Worm (Caenorhabditis elegans) whole organism, L2 larva: ENCODE measurements around the gene lido-2.

Experiments used
- C34F6.9 ChIP-seq: fragments of 150-350 bp; optimal IDR thresholded peaks from 2 replicates; lab custom pipeline; 2014; ENCODE audit warnings: missing biosample characterization, missing genetic modification characterization
- aly-2 ChIP-seq: fragments of 150-350 bp; optimal IDR thresholded peaks from 2 replicates; lab custom pipeline; 2014; ENCODE audit warnings: missing biosample characterization, missing genetic modification characterization
- ama-1 ChIP-seq: fragments of 150-350 bp; optimal IDR thresholded peaks from 2 replicates; lab custom pipeline; 2018; ENCODE audit warnings: inconsistent platforms
- blmp-1 ChIP-seq: sonication (generic microtip); optimal IDR thresholded peaks from 2 replicates; lab custom pipeline; 2017; ENCODE audit warnings: missing genetic modification characterization, mild to moderate bottlenecking, missing compliant biosample characterization, antibody characterized with exemption, moderate library complexity; ENCODE audit not compliant: insufficient read depth
- lin-11 ChIP-seq: fragments of 150-350 bp; sonication (generic microtip); optimal IDR thresholded peaks from 2 replicates; lab custom pipeline; 2014; ENCODE audit warnings: missing biosample characterization, missing genetic modification characterization, inconsistent platforms, mixed read lengths
- lin-39 ChIP-seq: fragments of 150-350 bp; optimal IDR thresholded peaks from 2 replicates; lab custom pipeline; 2014; ENCODE audit warnings: missing biosample characterization, missing genetic modification reagents, missing genetic modification characterization
- nhr-129 ChIP-seq: fragments of 150-350 bp; optimal IDR thresholded peaks from 2 replicates; lab custom pipeline; 2014; ENCODE audit warnings: missing biosample characterization, missing genetic modification characterization
- nhr-21 ChIP-seq: fragments of 150-350 bp; optimal IDR thresholded peaks from 2 replicates; lab custom pipeline; 2014; ENCODE audit warnings: missing biosample characterization, missing genetic modification characterization
- nhr-25 ChIP-seq: fragments of 150-350 bp; sonication (generic microtip); optimal IDR thresholded peaks from 3 replicates; lab custom pipeline; 2014; ENCODE audit warnings: missing biosample characterization, missing genetic modification characterization
- nhr-6 ChIP-seq: fragments of 150-350 bp; optimal IDR thresholded peaks from 2 replicates; lab custom pipeline; 2014; ENCODE audit warnings: missing biosample characterization, missing genetic modification characterization
- nhr-77 ChIP-seq: fragments of 150-350 bp; optimal IDR thresholded peaks from 2 replicates; lab custom pipeline; 2014; ENCODE audit warnings: missing biosample characterization, missing genetic modification characterization
- sem-4 ChIP-seq: fragments of 150-350 bp; optimal IDR thresholded peaks from 2 replicates; lab custom pipeline; 2014; ENCODE audit warnings: missing biosample characterization, missing genetic modification reagents, missing genetic modification characterization
- sma-3 ChIP-seq: sonication (generic microtip); optimal IDR thresholded peaks from 2 replicates; lab custom pipeline; 2016; ENCODE audit warnings: missing genetic modification reagents, missing genetic modification characterization, missing compliant biosample characterization
- sma-9 ChIP-seq, 2 experiments: fragments of 150-350 bp in 1 of 2; sonication (generic microtip) in 1 of 2; optimal IDR thresholded peaks; 2 replicates each; lab custom pipeline; 2014 to 2016; ENCODE audit warnings: missing genetic modification characterization in 2 of 2, mild to moderate bottlenecking in 1 of 2, missing biosample characterization in 1 of 2, missing compliant biosample characterization in 1 of 2, missing genetic modification reagents in 1 of 2, moderate library complexity in 1 of 2

The lido-2 gene

DNA sequence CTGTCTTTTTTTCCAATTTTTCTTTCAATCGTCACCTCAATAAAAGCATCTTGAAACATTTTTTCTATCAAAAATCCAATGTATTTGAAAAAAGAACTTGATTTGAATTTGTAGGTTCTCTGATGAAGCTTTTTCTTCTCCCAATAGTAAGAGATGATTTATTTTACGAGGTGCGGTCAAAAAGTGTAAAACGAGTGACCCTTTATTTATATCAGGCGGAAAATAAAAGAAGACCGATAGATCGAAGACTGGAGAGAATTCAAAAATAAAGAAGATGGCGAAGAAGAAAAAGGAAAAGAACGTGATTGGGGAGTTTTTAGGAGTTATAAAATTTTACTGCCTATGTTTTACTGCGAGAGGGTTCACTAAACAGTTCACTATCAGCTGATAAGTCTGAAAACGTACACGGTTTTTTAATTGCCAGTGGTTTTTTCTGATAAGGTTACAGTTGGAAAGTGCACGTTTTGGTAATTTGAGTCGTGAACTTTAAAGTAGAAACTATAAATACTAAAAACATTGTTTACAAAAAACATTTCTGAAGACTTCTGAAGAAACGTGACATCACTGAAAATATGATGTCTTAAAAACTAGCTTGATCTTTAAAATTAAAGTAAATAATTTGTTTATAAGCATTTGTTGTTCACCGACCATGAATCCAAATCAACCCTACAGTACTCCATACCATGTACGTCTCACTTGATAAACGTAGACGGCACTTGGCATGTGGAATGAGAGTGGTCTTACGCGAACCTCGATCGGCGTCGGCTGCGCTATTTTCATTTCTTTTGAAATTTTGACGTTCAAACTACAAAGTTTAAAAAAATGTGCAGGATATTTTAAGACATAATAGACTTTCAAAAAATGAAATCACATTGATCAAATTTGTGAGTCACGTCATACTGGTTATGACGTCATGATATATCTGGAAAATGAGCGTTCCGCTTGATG is 44.4 kb downstream of the lido-2 start:
- TF ChIP-seq sem-4 (tag; lab: Kevin White, UChicago) (peak; percentile 11), nhr-6 (tag; lab: Kevin White, UChicago) (peak; percentile 24), C34F6.9 (tag; lab: Kevin White, UChicago) (peak; percentile 30), ama-1 (lab: Kevin White, UChicago) (peak; percentile 25), nhr-129 (tag; lab: Kevin White, UChicago) (no peak)

DNA sequence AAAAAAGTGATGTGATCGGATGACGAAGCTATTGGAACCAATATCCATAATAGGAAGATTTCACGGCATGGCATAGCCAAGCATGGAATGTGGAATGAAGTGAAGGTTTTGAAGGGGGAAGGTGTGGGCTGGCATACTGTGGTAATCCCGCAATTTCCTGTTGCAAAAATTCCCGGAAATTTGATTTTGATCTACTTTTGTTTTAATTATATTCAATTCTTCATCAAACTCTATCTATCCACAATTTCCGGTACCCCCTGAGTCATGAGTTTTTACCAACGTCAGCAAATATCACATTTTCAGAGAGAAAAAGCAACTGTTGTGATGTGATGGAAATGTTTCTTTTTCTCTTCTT is 45.1 kb downstream of the lido-2 start, which contains the start of gene gcy-11:
Gene gcy-11, minus strand, starts transcription at position 101 of the 355 bp plus-strand sequence.
- TF ChIP-seq sma-9 (GFP tag; optimal IDR thresholded peaks at IDR 0.05; lab: Kevin White, UChicago) (peak; percentile 20), sma-9 (tag; optimal IDR thresholded peaks at IDR 0.05; lab: Kevin White, UChicago) (no peak), nhr-129 (tag; lab: Kevin White, UChicago) (peak; percentile 3), aly-2 (tag; lab: Kevin White, UChicago) (no peak)

DNA sequence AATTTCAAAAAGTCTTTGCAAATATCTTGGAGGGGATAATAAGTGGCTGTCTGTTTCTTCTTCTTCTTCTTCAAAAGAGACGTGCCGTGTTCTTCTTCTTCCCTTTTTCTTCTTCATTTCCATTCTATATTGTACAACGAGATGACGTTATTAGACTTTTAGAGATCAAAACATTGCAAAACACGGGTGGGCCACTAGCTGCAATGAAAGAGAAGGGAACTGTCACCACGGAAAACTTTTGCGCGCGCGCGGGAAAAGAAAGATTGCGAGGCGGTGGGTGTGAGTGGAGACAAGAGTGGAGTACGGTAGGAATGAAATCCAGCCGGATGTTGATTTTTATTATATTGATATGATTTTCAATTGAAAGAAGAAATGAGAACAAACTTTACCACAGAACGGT is 46.4 kb downstream of the lido-2 start:
- peak; percentile 60 for TF ChIP-seq blmp-1 (tag; lab: Kevin White, UChicago)
- no peak for TF ChIP-seq lin-39 (tag; lab: Kevin White, UChicago)
- TF ChIP-seq lin-11 (tag; lab: Kevin White, UChicago): no peak
- TF ChIP-seq nhr-21 (tag; lab: Kevin White, UChicago): peak; percentile 47
- TF ChIP-seq nhr-25 (tag; lab: Kevin White, UChicago): peak; percentile 24
- TF ChIP-seq sma-3 (GFP tag; lab: Kevin White, UChicago): peak; percentile 37
- TF ChIP-seq sma-9 (GFP tag; optimal IDR thresholded peaks at IDR 0.05; lab: Kevin White, UChicago): peak; percentile 49
- TF ChIP-seq sma-9 (tag; optimal IDR thresholded peaks at IDR 0.05; lab: Kevin White, UChicago): no peak
- no peak for TF ChIP-seq nhr-77 (tag; lab: Kevin White, UChicago)
